Fruit fly (Drosophila melanogaster) whole organism, embryonic: ENCODE data around the gene Mlc-c.

Experiments
- Ada2b ChIP-seq: fragments of 200-800 bp; sonication (Bioruptor generic); IDR thresholded peaks from 2 replicates; pipeline ENCODE4 v1.3.6; 2022; ENCODE audit warnings: missing biosample characterization, missing genetic modification characterization
- Awh ChIP-seq: fragments of 200-800 bp; sonication (Bioruptor generic); IDR thresholded peaks from 2 replicates; pipeline ENCODE4, ENCODE4 v1.3.6; 2022; ENCODE audit warnings: missing biosample characterization, missing genetic modification characterization
- B-H2 ChIP-seq: fragments of 200-800 bp; sonication (Bioruptor generic); optimal IDR thresholded peaks from 2 replicates; lab custom pipeline; 2018; ENCODE audit warnings: missing biosample characterization, mild to moderate bottlenecking, missing genetic modification characterization
- CG10274 ChIP-seq: fragments of 200-800 bp; sonication (Bioruptor generic); optimal IDR thresholded peaks from 3 replicates; lab custom pipeline; 2017; ENCODE audit warnings: missing biosample characterization, mild to moderate bottlenecking, missing genetic modification characterization
- CG10431 ChIP-seq: fragments of 200-800 bp; sonication (Bioruptor generic); optimal IDR thresholded peaks from 3 replicates; lab custom pipeline; 2018; ENCODE audit warnings: missing biosample characterization, mild to moderate bottlenecking, missing genetic modification characterization
- CG10543 ChIP-seq: fragments of 200-800 bp; sonication (Bioruptor generic); optimal IDR thresholded peaks from 3 replicates; lab custom pipeline; 2017; ENCODE audit warnings: missing biosample characterization, mild to moderate bottlenecking, missing genetic modification characterization, moderate library complexity
- CG10565 ChIP-seq: fragments of 200-800 bp; sonication (Bioruptor generic); optimal IDR thresholded peaks from 3 replicates; lab custom pipeline; 2016; ENCODE audit warnings: missing biosample characterization, mild to moderate bottlenecking, missing genetic modification characterization
- CG11247 ChIP-seq: fragments of 200-800 bp; sonication (Bioruptor generic); IDR thresholded peaks from 2 replicates; pipeline ENCODE4 v1.3.6; 2022; ENCODE audit warnings: missing biosample characterization, missing genetic modification characterization
- CG11723 ChIP-seq: fragments of 200-800 bp; sonication (Bioruptor generic); optimal IDR thresholded peaks from 2 replicates; lab custom pipeline; 2017; ENCODE audit warnings: missing biosample characterization, mild to moderate bottlenecking, missing genetic modification characterization
- CG12391 ChIP-seq: fragments of 200-800 bp; sonication (Bioruptor generic); optimal IDR thresholded peaks from 3 replicates; lab custom pipeline; 2018; ENCODE audit warnings: missing biosample characterization, mild to moderate bottlenecking, missing genetic modification characterization, moderate library complexity
- CG13424 ChIP-seq: fragments of 200-800 bp; sonication (Bioruptor generic); optimal IDR thresholded peaks from 2 replicates; lab custom pipeline; 2019; ENCODE audit warnings: missing biosample characterization, mild to moderate bottlenecking, missing genetic modification characterization, moderate library complexity
- CG2678 ChIP-seq: fragments of 200-800 bp; sonication (Bioruptor generic); optimal IDR thresholded peaks from 3 replicates; lab custom pipeline; 2019; ENCODE audit warnings: missing biosample characterization, mild to moderate bottlenecking, missing genetic modification characterization, moderate library complexity
- CG4424 ChIP-seq: fragments of 200-800 bp; sonication (Bioruptor generic); optimal IDR thresholded peaks from 3 replicates; lab custom pipeline; 2016; ENCODE audit warnings: missing biosample characterization, missing genetic modification characterization
- CG6683 ChIP-seq: fragments of 200-800 bp; sonication (Bioruptor generic); optimal IDR thresholded peaks from 2 replicates; lab custom pipeline; 2017; ENCODE audit warnings: missing biosample characterization, mild to moderate bottlenecking, missing genetic modification characterization, missing genetic modification reagents
- CG6813 ChIP-seq: fragments of 200-800 bp; sonication (Bioruptor generic); optimal IDR thresholded peaks from 2 replicates; lab custom pipeline; 2017; ENCODE audit warnings: missing biosample characterization, missing genetic modification characterization, mild to moderate bottlenecking, moderate library complexity, missing genetic modification reagents
- CG7963 ChIP-seq: fragments of 200-800 bp; sonication (Bioruptor generic); IDR thresholded peaks from 3 replicates; pipeline ENCODE4 v1.3.6; 2022; ENCODE audit warnings: missing biosample characterization, missing genetic modification characterization; ENCODE audit not compliant: partially characterized antibody
- CG8765 ChIP-seq: fragments of 200-800 bp; sonication (Bioruptor generic); IDR thresholded peaks from 2 replicates; pipeline ENCODE4 v1.3.6; 2022; ENCODE audit warnings: missing biosample characterization, missing genetic modification characterization
- CG9797 ChIP-seq: fragments of 200-800 bp; sonication (Bioruptor generic); optimal IDR thresholded peaks from 3 replicates; lab custom pipeline; 2018; ENCODE audit warnings: missing biosample characterization, mild to moderate bottlenecking, missing genetic modification characterization
- D ChIP-seq, 2 experiments: fragments of 200-800 bp in 1 of 2; fragments of >200 bp in 1 of 2; sonication (Bioruptor generic) in 1 of 2; optimal IDR thresholded peaks; 2 replicates in 1 of 2; 3 replicates in 1 of 2; lab custom pipeline; 2017; ENCODE audit warnings: mild to moderate bottlenecking in 1 of 2, missing biosample characterization in 1 of 2, missing genetic modification characterization in 1 of 2, missing genetic modification reagents in 1 of 2
- Dad ChIP-seq: fragments of 200-800 bp; sonication (Bioruptor generic); optimal IDR thresholded peaks from 3 replicates; lab custom pipeline; 2016; ENCODE audit warnings: missing biosample characterization, missing genetic modification characterization
- E2f1 ChIP-seq: fragments of 200-800 bp; sonication (Bioruptor generic); IDR thresholded peaks from 2 replicates; pipeline ENCODE4 v1.3.6; 2022; ENCODE audit warnings: missing biosample characterization, missing genetic modification characterization
- HLH54F ChIP-seq: fragments of 200-800 bp; sonication (Bioruptor generic); optimal IDR thresholded peaks from 3 replicates; lab custom pipeline; 2016; ENCODE audit warnings: missing biosample characterization, missing genetic modification characterization
- Mes4 ChIP-seq: fragments of 200-800 bp; sonication (Bioruptor generic); optimal IDR thresholded peaks from 2 replicates; lab custom pipeline; 2016; ENCODE audit warnings: missing biosample characterization, missing genetic modification characterization
- Sox100B ChIP-seq: fragments of 200-800 bp; sonication (Bioruptor generic); optimal IDR thresholded peaks from 3 replicates; lab custom pipeline; 2018; ENCODE audit warnings: missing biosample characterization, mild to moderate bottlenecking, missing genetic modification characterization
- ap ChIP-seq: fragments of 200-800 bp; sonication (Bioruptor generic); IDR thresholded peaks from 2 replicates; pipeline ENCODE4 v1.3.6; 2022; ENCODE audit warnings: missing biosample characterization, missing genetic modification characterization
- ash1 ChIP-seq: fragments of 200-800 bp; sonication (Bioruptor generic); optimal IDR thresholded peaks from 2 replicates; lab custom pipeline; 2018; ENCODE audit warnings: missing biosample characterization, mild to moderate bottlenecking, missing genetic modification characterization
- bsh ChIP-seq, 2 experiments: fragments of 200-800 bp; sonication (Bioruptor generic); optimal IDR thresholded peaks; 2 replicates each; lab custom pipeline; 2017 to 2018; ENCODE audit warnings: mild to moderate bottlenecking in 2 of 2, missing biosample characterization in 2 of 2, missing genetic modification characterization in 2 of 2, moderate library complexity in 1 of 2
- dimm ChIP-seq: fragments of 200-800 bp; sonication (Bioruptor generic); IDR thresholded peaks from 2 replicates; pipeline ENCODE4 v1.3.6; 2022; ENCODE audit warnings: missing biosample characterization, missing genetic modification characterization
- disco-r ChIP-seq: fragments of 200-800 bp; sonication (Bioruptor generic); optimal IDR thresholded peaks from 2 replicates; lab custom pipeline; 2016; ENCODE audit warnings: missing biosample characterization, missing genetic modification characterization
- dpn ChIP-seq, 2 experiments: fragments of 200-800 bp; sonication (Bioruptor generic); optimal IDR thresholded peaks; 3 replicates each; lab custom pipeline; 2016; ENCODE audit warnings: missing biosample characterization in 2 of 2, missing genetic modification characterization in 2 of 2
- fu2 ChIP-seq: fragments of 200-800 bp; sonication (Bioruptor generic); optimal IDR thresholded peaks from 2 replicates; lab custom pipeline; 2016; ENCODE audit warnings: missing biosample characterization, missing genetic modification characterization
- ham ChIP-seq: fragments of 200-800 bp; sonication (Bioruptor generic); IDR thresholded peaks from 2 replicates; pipeline ENCODE4 v1.3.6; 2022; ENCODE audit warnings: missing biosample characterization, missing genetic modification characterization
- hbn ChIP-seq: fragments of 200-800 bp; sonication (Bioruptor generic); IDR thresholded peaks from 2 replicates; pipeline ENCODE4 v1.3.6; 2022; ENCODE audit warnings: missing biosample characterization, missing genetic modification characterization; ENCODE audit not compliant: partially characterized antibody
- insv ChIP-seq, 2 experiments: fragments of 200-800 bp; sonication (Bioruptor generic); optimal IDR thresholded peaks; 3 replicates each; lab custom pipeline; 2016 to 2018; ENCODE audit warnings: missing biosample characterization in 2 of 2, missing genetic modification characterization in 2 of 2
- lilli ChIP-seq: fragments of 200-800 bp; sonication (Bioruptor generic); optimal IDR thresholded peaks from 3 replicates; lab custom pipeline; 2016; ENCODE audit warnings: missing biosample characterization, missing genetic modification characterization
- lola ChIP-seq, 3 experiments: fragments of >200 bp in 2 of 3; fragments of 200-800 bp in 1 of 3; sonication (Bioruptor generic) in 1 of 3; optimal IDR thresholded peaks; 2 replicates each; lab custom pipeline; 2017 to 2019; ENCODE audit warnings: missing biosample characterization in 3 of 3, missing genetic modification characterization in 3 of 3, mild to moderate bottlenecking in 1 of 3, moderate library complexity in 1 of 3
- luna ChIP-seq: fragments of 200-800 bp; sonication (Bioruptor generic); optimal IDR thresholded peaks from 2 replicates; lab custom pipeline; 2016; ENCODE audit warnings: missing biosample characterization, missing genetic modification characterization
- nerfin-1 ChIP-seq: fragments of 200-800 bp; sonication (Bioruptor generic); optimal IDR thresholded peaks from 3 replicates; lab custom pipeline; 2019; ENCODE audit warnings: missing biosample characterization, mild to moderate bottlenecking, missing genetic modification characterization, moderate library complexity
- oc ChIP-seq: fragments of 200-800 bp; sonication (Bioruptor generic); optimal IDR thresholded peaks from 2 replicates; lab custom pipeline; 2018; ENCODE audit warnings: missing biosample characterization, mild to moderate bottlenecking, missing genetic modification characterization, moderate library complexity
- onecut ChIP-seq: fragments of 200-800 bp; sonication (Bioruptor generic); IDR thresholded peaks from 2 replicates; pipeline ENCODE4 v1.3.6; 2022; ENCODE audit warnings: missing biosample characterization, missing genetic modification characterization
- org-1 ChIP-seq: fragments of 200-800 bp; sonication (Bioruptor generic); optimal IDR thresholded peaks from 2 replicates; lab custom pipeline; 2017; ENCODE audit warnings: missing biosample characterization, missing genetic modification characterization
- otp ChIP-seq: fragments of 200-800 bp; sonication (Bioruptor generic); IDR thresholded peaks from 3 replicates; pipeline ENCODE4, ENCODE4 v1.3.6; 2022; ENCODE audit warnings: missing biosample characterization, missing genetic modification characterization
- peb ChIP-seq: fragments of 200-800 bp; sonication (Bioruptor generic); IDR thresholded peaks from 2 replicates; pipeline ENCODE4 v1.3.6; 2022; ENCODE audit warnings: missing biosample characterization, missing genetic modification characterization
- pho ChIP-seq: fragments of 200-800 bp; sonication (Bioruptor generic); optimal IDR thresholded peaks from 2 replicates; lab custom pipeline; 2016; ENCODE audit warnings: missing biosample characterization, missing genetic modification characterization
- pnt ChIP-seq: fragments of 200-800 bp; sonication (Bioruptor generic); optimal IDR thresholded peaks from 3 replicates; lab custom pipeline; 2016; ENCODE audit warnings: missing biosample characterization, missing genetic modification characterization
- pum ChIP-seq: fragments of 200-800 bp; sonication (Bioruptor generic); optimal IDR thresholded peaks from 2 replicates; lab custom pipeline; 2016; ENCODE audit warnings: missing biosample characterization, missing genetic modification characterization
- pzg ChIP-seq: fragments of 200-800 bp; sonication (Bioruptor generic); optimal IDR thresholded peaks from 3 replicates; lab custom pipeline; 2018; ENCODE audit warnings: missing biosample characterization, mild to moderate bottlenecking, missing genetic modification characterization, moderate library complexity
- rib ChIP-seq: fragments of 200-800 bp; sonication (Bioruptor generic); IDR thresholded peaks from 2 replicates; pipeline ENCODE4 v1.3.6; 2022; ENCODE audit warnings: missing biosample characterization, missing genetic modification characterization
- slp2 ChIP-seq: fragments of 200-800 bp; sonication (Bioruptor generic); optimal IDR thresholded peaks from 2 replicates; lab custom pipeline; 2016; ENCODE audit warnings: missing biosample characterization, missing genetic modification characterization
- so ChIP-seq: fragments of 200-800 bp; sonication (Bioruptor generic); IDR thresholded peaks from 3 replicates; pipeline ENCODE4 v1.3.6; 2022; ENCODE audit warnings: missing biosample characterization, missing genetic modification characterization
- yki ChIP-seq: fragments of >200 bp; optimal IDR thresholded peaks from 3 replicates; lab custom pipeline; 2018

Gene Mlc-c

dm6 chrX:5639083-5639482 is 16.7 kb upstream of the Mlc-c start (continued):
- peak; percentile 15 for TF ChIP-seq Dad
- peak; percentile 66 for TF ChIP-seq CG8765 (GFP tag; lab: Robert Waterston, UW)
- no peak for TF ChIP-seq Awh (GFP tag; lab: Robert Waterston, UW)
- no peak for TF ChIP-seq CG7963 (GFP tag; lab: Robert Waterston, UW)
- TF ChIP-seq Mes4 = peak; percentile 13
- TF ChIP-seq rib = no peak
- TF ChIP-seq HLH54F (GFP tag; lab: Kevin White, UChicago) = no peak
- TF ChIP-seq slp2 (GFP tag; lab: Kevin White, UChicago) = no peak
- peak; percentile 45 for TF ChIP-seq nerfin-1
- no peak for TF ChIP-seq insv (GFP tag; optimal IDR thresholded peaks at IDR 0.05; lab: Kevin White, UChicago)
- TF ChIP-seq disco-r (GFP tag; lab: Kevin White, UChicago) = no peak
- TF ChIP-seq pho = no peak
- no peak for TF ChIP-seq ap (GFP tag; lab: Robert Waterston, UW)
- TF ChIP-seq oc = no peak
- TF ChIP-seq luna = no peak
- peak; percentile 24 for TF ChIP-seq lilli (GFP tag; lab: Kevin White, UChicago)
- peak; percentile 58 for TF ChIP-seq CG6813
- 0 out of 3 replicates have a peak, but pooled peaks have one; percentile 19 for TF ChIP-seq so (GFP tag; lab: Robert Waterston, UW)
- peak; percentile 44; the same call in 1 of the 2 replicates for TF ChIP-seq Ada2b (GFP tag; lab: Robert Waterston, UW)
- no peak for TF ChIP-seq D (optimal IDR thresholded peaks at IDR 0.05; lab: Kevin White, UChicago)
- peak; percentile 49 for TF ChIP-seq D (GFP tag; optimal IDR thresholded peaks at IDR 0.05; lab: Kevin White, UChicago)
- no peak for TF ChIP-seq fu2
- TF ChIP-seq CG10543 (GFP tag; lab: Kevin White, UChicago) = no peak
- TF ChIP-seq lola (GFP tag; optimal IDR thresholded peaks at IDR 0.05; lab: Kevin White, UChicago) = peak in 1 of 3 experiments; percentile 60
- TF ChIP-seq CG10565 (GFP tag; lab: Kevin White, UChicago) = no peak
- peak; percentile 2 for TF ChIP-seq CG10431 (GFP tag; lab: Kevin White, UChicago)
- TF ChIP-seq CG11247 (GFP tag; lab: Robert Waterston, UW) = no peak
- TF ChIP-seq hbn (GFP tag; lab: Robert Waterston, UW) = no peak
- TF ChIP-seq CG11723 = no peak
- peak; percentile 53 for TF ChIP-seq CG2678
- no peak for TF ChIP-seq peb
- TF ChIP-seq Sox100B = no peak
- TF ChIP-seq pzg (GFP tag; lab: Kevin White, UChicago) = no peak
- TF ChIP-seq ham = no peak
- TF ChIP-seq pnt (GFP tag; lab: Kevin White, UChicago) = peak; percentile 35
- TF ChIP-seq CG9797 (GFP tag; lab: Kevin White, UChicago) = no peak
- TF ChIP-seq otp = peak; percentile 60; the same call in 2 of the 3 replicates
- no peak for TF ChIP-seq ash1
- peak; percentile 39 for TF ChIP-seq onecut
- TF ChIP-seq pum (GFP tag; lab: Kevin White, UChicago) = peak; percentile 48
- no peak for TF ChIP-seq CG10274 (GFP tag; lab: Kevin White, UChicago)
- peak; percentile 39 for TF ChIP-seq CG12391 (tag; lab: Kevin White, UChicago)
- 0 out of 2 replicates have a peak, but pooled peaks have one; percentile 16 for TF ChIP-seq E2f1 (GFP tag; lab: Robert Waterston, UW)
- TF ChIP-seq bsh (GFP tag; optimal IDR thresholded peaks at IDR 0.05; lab: Kevin White, UChicago) = peak in 1 of 2 experiments; percentile 79
- peak in 1 of 2 experiments; percentile 44 for TF ChIP-seq dpn (GFP tag; optimal IDR thresholded peaks at IDR 0.05; lab: Kevin White, UChicago)
- TF ChIP-seq CG6683 (GFP tag; lab: Kevin White, UChicago) = no peak
- TF ChIP-seq org-1 (GFP tag; lab: Kevin White, UChicago) = no peak
- TF ChIP-seq B-H2 = no peak
- no peak for TF ChIP-seq yki (lab: Kevin White, UChicago)
- peak; percentile 52 for TF ChIP-seq CG13424
- TF ChIP-seq CG4424 (GFP tag; lab: Kevin White, UChicago) = peak; percentile 15
- TF ChIP-seq dimm (GFP tag; lab: Robert Waterston, UW) = no peak
